Fruit fly (Drosophila melanogaster) Kc167 (cell line): ENCODE data around the gene CG12024.

ENCODE experiments used
- Myc ChIP-seq: fragments of >200 bp; optimal IDR thresholded peaks from 2 replicates; lab custom pipeline; 2017; ENCODE audit warnings: missing external identifiers
- Sin3A ChIP-seq: fragments of >200 bp; optimal IDR thresholded peaks from 2 replicates; lab custom pipeline; 2018; ENCODE audit warnings: missing external identifiers
- h ChIP-seq: fragments of >200 bp; optimal IDR thresholded peaks from 3 replicates; lab custom pipeline; 2018; ENCODE audit warnings: missing external identifiers
- insv ChIP-seq: fragments of >200 bp; optimal IDR thresholded peaks from 3 replicates; lab custom pipeline; 2018; ENCODE audit warnings: missing external identifiers
- psq ChIP-seq: fragments of >200 bp; optimal IDR thresholded peaks from 2 replicates; lab custom pipeline; 2017; ENCODE audit warnings: missing external identifiers
- ttk ChIP-seq: sonication (Bioruptor generic); optimal IDR thresholded peaks from 2 replicates; lab custom pipeline; 2017; ENCODE audit warnings: missing external identifiers

The CG12024 gene

dm6 chr3L:1866021-1866811 is 9.3 kb downstream of the CG12024 start:
- no peak for TF ChIP-seq psq
- no peak for TF ChIP-seq insv (lab: Kevin White, UChicago)
- TF ChIP-seq h, result no peak
- TF ChIP-seq Myc (lab: Kevin White, UChicago), result no peak
- peak; percentile 92 for TF ChIP-seq ttk (lab: Kevin White, UChicago)
- TF ChIP-seq Sin3A (lab: Kevin White, UChicago), result no peak

- TF ChIP-seq Sin3A (lab: Kevin White, UChicago) (no peak), psq (no peak), Myc (lab: Kevin White, UChicago) (no peak), ttk (lab: Kevin White, UChicago) (no peak), h (no peak), insv (lab: Kevin White, UChicago) (no peak)
Measured at dm6 chr3L:1868841-1869240, 11.9 kb downstream of the CG12024 start.

- TF ChIP-seq h (no peak), Myc (lab: Kevin White, UChicago) (no peak), ttk (lab: Kevin White, UChicago) (no peak), Sin3A (lab: Kevin White, UChicago) (no peak), psq (no peak), insv (lab: Kevin White, UChicago) (no peak)
Measured at dm6 chr3L:1869719-1870118, 12.8 kb downstream of the CG12024 start, which contains the start of gene CG13924. TSS of gene CG13924 (plus strand) at chr3L:1870019.

- no peak for TF ChIP-seq psq
- no peak for TF ChIP-seq Sin3A (lab: Kevin White, UChicago)
- TF ChIP-seq insv (lab: Kevin White, UChicago), result no peak
- TF ChIP-seq ttk (lab: Kevin White, UChicago), result no peak
- TF ChIP-seq h, result no peak
- TF ChIP-seq Myc (lab: Kevin White, UChicago), result no peak
Measured at dm6 chr3L:1876215-1876625, 19.3 kb downstream of the CG12024 start, which contains the start of gene dre4. TSS of gene dre4 (minus strand) at chr3L:1876312.

dm6 chr3L:1880692-1881091 is 23.7 kb downstream of the CG12024 start:
- no peak for TF ChIP-seq insv (lab: Kevin White, UChicago)
- TF ChIP-seq ttk (lab: Kevin White, UChicago), result no peak
- TF ChIP-seq psq, result no peak
- no peak for TF ChIP-seq Sin3A (lab: Kevin White, UChicago)
- no peak for TF ChIP-seq h
- TF ChIP-seq Myc (lab: Kevin White, UChicago), result no peak

dm6 chr3L:1881919-1882318 is 25.0 kb downstream of the CG12024 start:
- TF ChIP-seq psq (no peak), insv (lab: Kevin White, UChicago) (no peak), h (no peak), ttk (lab: Kevin White, UChicago) (no peak), Sin3A (lab: Kevin White, UChicago) (no peak), Myc (lab: Kevin White, UChicago) (no peak)

- TF ChIP-seq ttk (lab: Kevin White, UChicago) (no peak), insv (lab: Kevin White, UChicago) (no peak), Sin3A (lab: Kevin White, UChicago) (no peak), Myc (lab: Kevin White, UChicago) (no peak), psq (no peak), h (no peak)
Measured at dm6 chr3L:1882868-1883554, 26.0 kb downstream of the CG12024 start, which contains the start of gene CG13937. TSS of gene CG13937 (minus strand) at chr3L:1883041.

dm6 chr3L:1884652-1885051 is 27.7 kb downstream of the CG12024 start, which contains the start of gene Aprt:
TSS of gene Aprt (minus strand) at chr3L:1885019.
- TF ChIP-seq psq (no peak), h (no peak), Sin3A (lab: Kevin White, UChicago) (no peak), Myc (lab: Kevin White, UChicago) (no peak), insv (lab: Kevin White, UChicago) (no peak), ttk (lab: Kevin White, UChicago) (no peak)

dm6 chr3L:1885436-1885835 is 28.5 kb downstream of the CG12024 start, which contains the start of gene Tmhs:
TSS of gene Tmhs (plus strand) at chr3L:1885657.
- TF ChIP-seq psq (no peak), insv (lab: Kevin White, UChicago) (no peak), h (no peak), ttk (lab: Kevin White, UChicago) (no peak)

- TF ChIP-seq insv (lab: Kevin White, UChicago) (no peak), Sin3A (lab: Kevin White, UChicago) (no peak), ttk (lab: Kevin White, UChicago) (no peak), psq (no peak), h (no peak), Myc (lab: Kevin White, UChicago) (no peak)
Measured at dm6 chr3L:1886125-1886544, 29.2 kb downstream of the CG12024 start.

dm6 chr3L:1887929-1888529 is 31.1 kb downstream of the CG12024 start:
- no peak for TF ChIP-seq h
- TF ChIP-seq Myc (lab: Kevin White, UChicago), result no peak
- TF ChIP-seq Sin3A (lab: Kevin White, UChicago), result no peak
- no peak for TF ChIP-seq ttk (lab: Kevin White, UChicago)
- no peak for TF ChIP-seq psq
- TF ChIP-seq insv (lab: Kevin White, UChicago), result no peak
